Worm (Caenorhabditis elegans): ENCODE measurements around the gene C49F5.6.

The C49F5.6 gene

DNA sequence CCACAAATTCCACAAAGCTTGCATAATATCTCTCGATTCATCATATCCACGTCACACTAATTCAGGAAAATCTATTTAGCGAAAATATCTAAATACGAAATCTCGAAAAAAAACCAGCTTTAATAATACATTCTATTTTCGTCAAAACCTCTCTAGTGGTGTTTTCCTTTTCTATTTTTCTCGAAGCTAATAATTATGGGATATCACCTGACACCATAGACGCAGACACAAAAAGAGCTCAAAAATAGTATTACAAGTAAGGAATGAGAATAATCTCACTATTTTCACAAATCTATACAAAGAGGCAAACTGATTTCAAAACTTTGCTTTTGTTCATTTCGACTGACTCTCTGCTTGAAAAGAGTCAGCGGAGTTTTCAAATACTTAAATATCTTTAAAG, 19.0 kb upstream of the C49F5.6 start:
- TF ChIP-seq mbf-1 (tag; optimal IDR thresholded peaks at IDR 0.05) = no peak
- no peak for TF ChIP-seq nhr-21 (tag; optimal IDR thresholded peaks at IDR 0.05)
- peak; percentile 52 for TF ChIP-seq C34F6.9 (tag; optimal IDR thresholded peaks at IDR 0.05)
- no peak for TF ChIP-seq zag-1 (tag; optimal IDR thresholded peaks at IDR 0.05)
- TF ChIP-seq alr-1 (tag; optimal IDR thresholded peaks at IDR 0.05) = no peak
- no peak for TF ChIP-seq nhr-23 (tag; optimal IDR thresholded peaks at IDR 0.05)
- no peak for TF ChIP-seq ztf-1 (GFP tag; conservative IDR thresholded peaks at IDR 0.05)
- peak; percentile 30 for TF ChIP-seq sma-9 (GFP tag; optimal IDR thresholded peaks at IDR 0.05)
- no peak for TF ChIP-seq sma-9 (tag; optimal IDR thresholded peaks at IDR 0.05)
- no peak for TF ChIP-seq ama-1 (optimal IDR thresholded peaks at IDR 0.05)
- TF ChIP-seq mdl-1 (tag; optimal IDR thresholded peaks at IDR 0.05) = no peak
- peak in 1 of 2 experiments; percentile 4 for TF ChIP-seq lsy-2 (tag; optimal IDR thresholded peaks at IDR 0.05)

ce11 chrX:11969554-11969953, 18.6 kb upstream of the C49F5.6 start:
- TF ChIP-seq blmp-1 (tag; optimal IDR thresholded peaks at IDR 0.05; ENCODE audit: insufficient read depth) (no peak), nhr-77 (tag; optimal IDR thresholded peaks at IDR 0.05) (no peak), nhr-129 (tag; optimal IDR thresholded peaks at IDR 0.05) (no peak), ztf-11 (tag; optimal IDR thresholded peaks at IDR 0.05) (no peak), crh-2 (tag; optimal IDR thresholded peaks at IDR 0.05) (no peak), gmeb-1 (tag; optimal IDR thresholded peaks at IDR 0.05) (no peak), fos-1 (tag; optimal IDR thresholded peaks at IDR 0.05) (no peak), nhr-12 (tag; optimal IDR thresholded peaks at IDR 0.05) (no peak), sma-3 (GFP tag; optimal IDR thresholded peaks at IDR 0.05) (no peak), sma-9 (GFP tag; optimal IDR thresholded peaks at IDR 0.05) (no peak), sma-9 (tag; optimal IDR thresholded peaks at IDR 0.05) (no peak), snpc-4 (tag; optimal IDR thresholded peaks at IDR 0.05) (no peak), nhr-6 (tag; optimal IDR thresholded peaks at IDR 0.05) (no peak), unc-39 (tag; optimal IDR thresholded peaks at IDR 0.05) (no peak), dmd-4 (tag; optimal IDR thresholded peaks at IDR 0.05) (no peak), skn-1 (tag; optimal IDR thresholded peaks at IDR 0.05) (no peak), ceh-82 (tag; optimal IDR thresholded peaks at IDR 0.05) (no peak), elt-1 (tag; optimal IDR thresholded peaks at IDR 0.05) (no peak)

ce11 chrX:11971323-11971722, 16.8 kb upstream of the C49F5.6 start:
- TF ChIP-seq nhr-11 (tag; optimal IDR thresholded peaks at IDR 0.05) (no peak), R02D3.7 (tag; optimal IDR thresholded peaks at IDR 0.05) (no peak), nhr-237 (tag; optimal IDR thresholded peaks at IDR 0.05) (no peak), alr-1 (tag; optimal IDR thresholded peaks at IDR 0.05) (no peak), elt-3 (tag; optimal IDR thresholded peaks at IDR 0.05) (no peak), ztf-4 (tag; optimal IDR thresholded peaks at IDR 0.05) (no peak), ZK546.5 (tag; optimal IDR thresholded peaks at IDR 0.05) (no peak), unc-62 (GFP tag; optimal IDR thresholded peaks at IDR 0.05) (no peak), ama-1 (optimal IDR thresholded peaks at IDR 0.05) (no peak), unc-39 (tag; optimal IDR thresholded peaks at IDR 0.05) (no peak)

DNA sequence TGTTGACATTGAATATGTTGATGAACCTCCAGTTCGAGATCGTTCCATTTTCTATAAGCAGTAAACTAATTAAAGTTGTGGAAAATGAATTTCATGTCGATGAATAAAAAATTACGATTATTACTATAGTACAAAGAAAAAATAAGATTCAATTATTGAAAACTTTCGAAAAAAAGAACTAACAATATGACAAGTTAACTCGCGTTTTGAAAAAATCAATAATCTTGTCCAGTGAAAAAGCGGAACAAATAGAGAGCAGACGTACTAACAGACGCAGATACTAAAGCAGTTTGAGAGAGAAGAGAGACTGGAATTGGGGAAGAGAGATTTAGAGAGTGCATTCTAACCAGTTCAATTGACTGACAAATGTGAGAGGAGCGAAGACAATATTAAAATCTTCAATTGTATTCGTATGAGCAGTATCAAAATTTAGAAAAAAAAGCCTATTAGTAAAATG, 13.5 kb upstream of the C49F5.6 start, which contains the start of gene set-6:
set-6 (minus strand) TSS at position 51 of the 457 bp plus-strand sequence.
- TF ChIP-seq nhr-12 (tag; optimal IDR thresholded peaks at IDR 0.05) (no peak), nhr-129 (tag; optimal IDR thresholded peaks at IDR 0.05) (peak; percentile 9), sma-9 (GFP tag; optimal IDR thresholded peaks at IDR 0.05) (peak; percentile 47), sma-9 (tag; optimal IDR thresholded peaks at IDR 0.05) (no peak), lin-39 (tag; optimal IDR thresholded peaks at IDR 0.05) (no peak), lsy-2 (tag; optimal IDR thresholded peaks at IDR 0.05) (peak in 1 of 2 experiments; percentile 19), ztf-4 (tag; optimal IDR thresholded peaks at IDR 0.05) (no peak), mbf-1 (tag; optimal IDR thresholded peaks at IDR 0.05) (no peak), skn-1 (tag; optimal IDR thresholded peaks at IDR 0.05) (no peak), C34F6.9 (tag; optimal IDR thresholded peaks at IDR 0.05) (peak; percentile 62), ZK546.5 (tag; optimal IDR thresholded peaks at IDR 0.05) (no peak), elt-1 (tag; optimal IDR thresholded peaks at IDR 0.05) (no peak), nhr-21 (tag; optimal IDR thresholded peaks at IDR 0.05) (no peak), egl-27 (tag; optimal IDR thresholded peaks at IDR 0.05) (no peak), sem-4 (tag; optimal IDR thresholded peaks at IDR 0.05) (no peak), F13H6.1 (tag; optimal IDR thresholded peaks at IDR 0.05) (peak; percentile 18), unc-55 (GFP tag; optimal IDR thresholded peaks at IDR 0.05) (peak; percentile 71), lin-13 (GFP tag; optimal IDR thresholded peaks at IDR 0.05) (peak; percentile 12), zag-1 (tag; optimal IDR thresholded peaks at IDR 0.05) (no peak), mab-5 (tag; optimal IDR thresholded peaks at IDR 0.05) (no peak), unc-39 (tag; optimal IDR thresholded peaks at IDR 0.05) (no peak), crh-2 (tag; optimal IDR thresholded peaks at IDR 0.05) (peak; percentile 10), ceh-82 (tag; optimal IDR thresholded peaks at IDR 0.05) (no peak), mdl-1 (tag; optimal IDR thresholded peaks at IDR 0.05) (no peak)

Measured in whole organism, L2 larva.